Fruit fly (Drosophila melanogaster) whole organism, embryonic: ENCODE data around the gene Lmpt.

Experiments
- CG12071 ChIP-seq: fragments of 200-800 bp; sonication (Bioruptor generic); optimal IDR thresholded peaks from 3 replicates; lab custom pipeline; 2018; ENCODE audit warnings: missing biosample characterization, mild to moderate bottlenecking, missing genetic modification characterization
- CG12391 ChIP-seq: fragments of 200-800 bp; sonication (Bioruptor generic); optimal IDR thresholded peaks from 3 replicates; lab custom pipeline; 2018; ENCODE audit warnings: missing biosample characterization, mild to moderate bottlenecking, missing genetic modification characterization, moderate library complexity
- CG13624 ChIP-seq: fragments of 200-800 bp; sonication (Bioruptor generic); optimal IDR thresholded peaks from 2 replicates; lab custom pipeline; 2016; ENCODE audit warnings: missing biosample characterization, missing genetic modification characterization
- CG14441 ChIP-seq: fragments of 200-800 bp; sonication (Bioruptor generic); IDR thresholded peaks from 2 replicates; pipeline ENCODE4 v1.3.6; 2022; ENCODE audit warnings: missing biosample characterization, missing genetic modification characterization
- CG1529 ChIP-seq: fragments of 200-800 bp; sonication (Bioruptor generic); optimal IDR thresholded peaks from 3 replicates; lab custom pipeline; 2018; ENCODE audit warnings: missing biosample characterization, missing genetic modification characterization
- CG1602 ChIP-seq: fragments of 200-800 bp; sonication (Bioruptor generic); optimal IDR thresholded peaks from 3 replicates; lab custom pipeline; 2016; ENCODE audit warnings: missing biosample characterization, missing genetic modification characterization
- CG1832 ChIP-seq: fragments of 200-800 bp; sonication (Bioruptor generic); optimal IDR thresholded peaks from 2 replicates; lab custom pipeline; 2017; ENCODE audit warnings: missing biosample characterization, mild to moderate bottlenecking, missing genetic modification characterization, inconsistent platforms
- CG2120 ChIP-seq: fragments of 200-800 bp; sonication (Bioruptor generic); optimal IDR thresholded peaks from 3 replicates; lab custom pipeline; 2016; ENCODE audit warnings: missing biosample characterization, missing genetic modification characterization
- CG2889 ChIP-seq: fragments of 200-800 bp; sonication (Bioruptor generic); IDR thresholded peaks from 3 replicates; pipeline ENCODE4 v1.3.6; 2022; ENCODE audit warnings: missing biosample characterization, missing genetic modification characterization
- CG32772 ChIP-seq: fragments of 200-800 bp; sonication (Bioruptor generic); IDR thresholded peaks from 2 replicates; pipeline ENCODE4 v1.3.6; 2022; ENCODE audit warnings: missing biosample characterization, missing genetic modification characterization
- CG34422 ChIP-seq: fragments of 200-800 bp; sonication (Bioruptor generic); IDR thresholded peaks from 3 replicates; pipeline ENCODE4 v1.3.6; 2022; ENCODE audit warnings: missing biosample characterization, missing genetic modification characterization
- CG3847 ChIP-seq: fragments of 200-800 bp; sonication (Bioruptor generic); IDR thresholded peaks from 2 replicates; pipeline ENCODE4 v1.3.6; 2022; ENCODE audit warnings: missing biosample characterization, missing genetic modification characterization
- CG5245 ChIP-seq: fragments of 200-800 bp; sonication (Bioruptor generic); optimal IDR thresholded peaks from 3 replicates; lab custom pipeline; 2016; ENCODE audit warnings: missing biosample characterization, missing genetic modification characterization
- CG6683 ChIP-seq: fragments of 200-800 bp; sonication (Bioruptor generic); optimal IDR thresholded peaks from 2 replicates; lab custom pipeline; 2017; ENCODE audit warnings: missing biosample characterization, mild to moderate bottlenecking, missing genetic modification characterization, missing genetic modification reagents
- CG6791 ChIP-seq: fragments of 200-800 bp; sonication (Bioruptor generic); IDR thresholded peaks from 3 replicates; pipeline ENCODE4 v1.3.6; 2022; ENCODE audit warnings: missing biosample characterization, missing genetic modification characterization; ENCODE audit not compliant: partially characterized antibody
- CG9215 ChIP-seq: fragments of 200-800 bp; sonication (Bioruptor generic); IDR thresholded peaks from 2 replicates; pipeline ENCODE4 v1.3.6; 2022; ENCODE audit warnings: missing biosample characterization, missing genetic modification characterization
- CG9817 ChIP-seq: fragments of 200-800 bp; sonication (Bioruptor generic); optimal IDR thresholded peaks from 2 replicates; lab custom pipeline; 2018; ENCODE audit warnings: missing biosample characterization, mild to moderate bottlenecking, missing genetic modification characterization, moderate library complexity
- Doc3 ChIP-seq: fragments of 200-800 bp; sonication (Bioruptor generic); IDR thresholded peaks from 3 replicates; pipeline ENCODE4 v1.3.6; 2022; ENCODE audit warnings: missing biosample characterization, missing genetic modification characterization; ENCODE audit not compliant: partially characterized antibody
- HLH4C ChIP-seq: fragments of 200-800 bp; sonication (Bioruptor generic); IDR thresholded peaks from 3 replicates; pipeline ENCODE4 v1.3.6; 2022; ENCODE audit warnings: missing biosample characterization, missing genetic modification characterization; ENCODE audit not compliant: partially characterized antibody
- Hr39 ChIP-seq: fragments of >200 bp; optimal IDR thresholded peaks from 2 replicates; lab custom pipeline; 2017
- Lpt ChIP-seq: fragments of >200 bp; optimal IDR thresholded peaks from 2 replicates; lab custom pipeline; 2018; ENCODE audit warnings: missing biosample characterization, missing genetic modification characterization
- Mes4 ChIP-seq: fragments of 200-800 bp; sonication (Bioruptor generic); optimal IDR thresholded peaks from 2 replicates; lab custom pipeline; 2016; ENCODE audit warnings: missing biosample characterization, missing genetic modification characterization
- Nf-YA ChIP-seq: fragments of 200-800 bp; sonication (Bioruptor generic); IDR thresholded peaks from 2 replicates; pipeline ENCODE4 v1.3.6; 2022; ENCODE audit warnings: missing biosample characterization, missing genetic modification characterization
- Sox100B ChIP-seq: fragments of 200-800 bp; sonication (Bioruptor generic); optimal IDR thresholded peaks from 3 replicates; lab custom pipeline; 2018; ENCODE audit warnings: missing biosample characterization, mild to moderate bottlenecking, missing genetic modification characterization
- Trl ChIP-seq, 3 experiments: fragments of >200 bp in 2 of 3; fragments of 200-800 bp in 1 of 3; sonication (Bioruptor generic) in 1 of 3; optimal IDR thresholded peaks; 2 replicates in 1 of 3; 3 replicates in 2 of 3; lab custom pipeline; 2016 to 2017; ENCODE audit warnings: missing biosample characterization in 1 of 3, missing genetic modification characterization in 1 of 3
- Vsx1 ChIP-seq: fragments of 200-800 bp; sonication (Bioruptor generic); optimal IDR thresholded peaks from 2 replicates; lab custom pipeline; 2017; ENCODE audit warnings: missing biosample characterization, mild to moderate bottlenecking, missing genetic modification characterization, missing genetic modification reagents
- Xrp1 ChIP-seq: fragments of 200-800 bp; sonication (Bioruptor generic); IDR thresholded peaks from 2 replicates; pipeline ENCODE4 v1.3.6; 2022; ENCODE audit warnings: missing biosample characterization, missing genetic modification characterization
- chinmo ChIP-seq: fragments of 200-800 bp; sonication (Bioruptor generic); IDR thresholded peaks from 4 replicates; pipeline ENCODE4 v1.3.6; 2022; ENCODE audit warnings: missing biosample characterization, missing genetic modification characterization; ENCODE audit not compliant: partially characterized antibody
- chn ChIP-seq: fragments of 200-800 bp; sonication (Bioruptor generic); optimal IDR thresholded peaks from 2 replicates; lab custom pipeline; 2016; ENCODE audit warnings: missing biosample characterization, missing genetic modification characterization
- en ChIP-seq: fragments of 200-800 bp; sonication (Bioruptor generic); optimal IDR thresholded peaks from 2 replicates; lab custom pipeline; 2016; ENCODE audit warnings: missing biosample characterization, missing genetic modification characterization
- eyg ChIP-seq: fragments of 200-800 bp; sonication (Bioruptor generic); optimal IDR thresholded peaks from 3 replicates; lab custom pipeline; 2016; ENCODE audit warnings: missing biosample characterization, missing genetic modification characterization
- fd64A ChIP-seq: fragments of 200-800 bp; sonication (Bioruptor generic); optimal IDR thresholded peaks from 3 replicates; lab custom pipeline; 2018; ENCODE audit warnings: missing biosample characterization, mild to moderate bottlenecking, missing genetic modification characterization
- grn ChIP-seq: fragments of 200-800 bp; sonication (Bioruptor generic); optimal IDR thresholded peaks from 3 replicates; lab custom pipeline; 2017; ENCODE audit warnings: missing biosample characterization, missing genetic modification characterization
- gro ChIP-seq: fragments of 200-800 bp; sonication (Bioruptor generic); optimal IDR thresholded peaks from 2 replicates; lab custom pipeline; 2016; ENCODE audit warnings: missing biosample characterization, missing genetic modification characterization
- hbn ChIP-seq: fragments of 200-800 bp; sonication (Bioruptor generic); IDR thresholded peaks from 2 replicates; pipeline ENCODE4 v1.3.6; 2022; ENCODE audit warnings: missing biosample characterization, missing genetic modification characterization; ENCODE audit not compliant: partially characterized antibody
- hkb ChIP-seq, 2 experiments: fragments of 200-800 bp in 1 of 2; fragments of >200 bp in 1 of 2; sonication (Bioruptor generic) in 1 of 2; IDR thresholded peaks in 1 of 2; optimal IDR thresholded peaks in 1 of 2; 2 replicates each; pipeline versions ENCODE4 v1.3.6 to Lab custom; 2017 to 2022; ENCODE audit warnings: missing biosample characterization in 1 of 2, missing genetic modification characterization in 1 of 2
- jing ChIP-seq: fragments of 200-800 bp; sonication (Bioruptor generic); optimal IDR thresholded peaks from 2 replicates; lab custom pipeline; 2018; ENCODE audit warnings: missing biosample characterization, mild to moderate bottlenecking, missing genetic modification characterization
- oc ChIP-seq: fragments of 200-800 bp; sonication (Bioruptor generic); optimal IDR thresholded peaks from 2 replicates; lab custom pipeline; 2018; ENCODE audit warnings: missing biosample characterization, mild to moderate bottlenecking, missing genetic modification characterization, moderate library complexity
- otp ChIP-seq: fragments of 200-800 bp; sonication (Bioruptor generic); IDR thresholded peaks from 3 replicates; pipeline ENCODE4, ENCODE4 v1.3.6; 2022; ENCODE audit warnings: missing biosample characterization, missing genetic modification characterization
- prd ChIP-seq, 3 experiments: fragments of >200 bp in 2 of 3; fragments of 200-800 bp in 1 of 3; sonication (Bioruptor generic) in 1 of 3; optimal IDR thresholded peaks in 2 of 3; IDR thresholded peaks in 1 of 3; 2 replicates in 2 of 3; 3 replicates in 1 of 3; pipeline versions ENCODE4 v1.3.6 to Lab custom; 2017 to 2022; ENCODE audit warnings: missing biosample characterization in 1 of 3, missing genetic modification characterization in 1 of 3
- pzg ChIP-seq: fragments of 200-800 bp; sonication (Bioruptor generic); optimal IDR thresholded peaks from 3 replicates; lab custom pipeline; 2018; ENCODE audit warnings: missing biosample characterization, mild to moderate bottlenecking, missing genetic modification characterization, moderate library complexity
- sisA ChIP-seq: fragments of 200-800 bp; sonication (Bioruptor generic); IDR thresholded peaks from 2 replicates; pipeline ENCODE4 v1.3.6; 2022; ENCODE audit warnings: missing biosample characterization, missing genetic modification characterization
- so ChIP-seq: fragments of 200-800 bp; sonication (Bioruptor generic); IDR thresholded peaks from 3 replicates; pipeline ENCODE4 v1.3.6; 2022; ENCODE audit warnings: missing biosample characterization, missing genetic modification characterization
- sqz ChIP-seq: fragments of 200-800 bp; sonication (Bioruptor generic); optimal IDR thresholded peaks from 3 replicates; lab custom pipeline; 2018; ENCODE audit warnings: missing biosample characterization, mild to moderate bottlenecking, missing genetic modification characterization
- stc ChIP-seq: fragments of 200-800 bp; sonication (Bioruptor generic); IDR thresholded peaks from 2 replicates; pipeline ENCODE4 v1.3.6; 2022; ENCODE audit warnings: missing biosample characterization, missing genetic modification characterization
- tio ChIP-seq: fragments of 200-800 bp; sonication (Bioruptor generic); optimal IDR thresholded peaks from 2 replicates; lab custom pipeline; 2017; ENCODE audit warnings: missing biosample characterization, missing genetic modification characterization, inconsistent platforms
- toy ChIP-seq: fragments of 200-800 bp; sonication (Bioruptor generic); IDR thresholded peaks from 2 replicates; pipeline ENCODE4 v1.3.6; 2022; ENCODE audit warnings: missing biosample characterization, missing genetic modification characterization
- usp ChIP-seq: fragments of >200 bp; optimal IDR thresholded peaks from 2 replicates; lab custom pipeline; 2017; ENCODE audit warnings: missing biosample characterization, missing genetic modification characterization

The Lmpt gene

DNA sequence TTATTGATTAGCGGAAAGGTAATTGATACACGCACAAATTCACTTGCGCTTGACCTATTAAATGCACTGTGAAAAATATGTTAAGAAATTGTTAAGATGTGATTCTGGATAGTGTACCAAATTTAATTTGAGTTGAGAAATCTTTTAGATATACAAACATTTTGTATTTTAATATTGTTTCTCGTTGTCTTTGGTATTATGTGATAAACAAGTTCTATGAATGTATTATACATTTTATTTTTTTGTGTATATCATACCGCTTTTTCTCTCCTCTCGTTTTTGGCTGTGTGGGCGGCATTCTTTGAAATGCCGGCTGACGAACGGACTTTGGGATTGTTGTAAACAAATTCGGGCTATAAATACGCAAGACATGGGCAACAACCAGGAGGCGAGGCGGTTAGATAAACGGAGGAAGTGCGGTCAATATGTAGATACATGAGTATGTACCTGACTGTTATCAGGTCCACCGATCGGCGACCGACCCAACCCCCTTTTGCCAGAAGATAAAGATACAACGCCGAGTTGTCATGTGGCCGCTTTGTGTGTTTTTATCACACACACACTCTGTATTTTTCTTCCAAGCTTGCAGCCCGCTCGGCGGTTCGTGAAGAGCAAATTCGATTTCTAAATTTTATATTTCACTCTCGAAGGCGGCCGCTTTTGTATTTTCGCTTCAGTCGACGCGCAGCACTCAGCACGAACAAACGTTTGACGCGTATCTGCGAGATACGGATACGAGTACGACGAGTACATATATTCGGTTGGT, 91.9 kb downstream of the Lmpt start (continued):
- TF ChIP-seq jing (GFP tag; lab: Kevin White, UChicago) (peak; percentile 54), otp (GFP tag; lab: Robert Waterston, UW) (no peak), CG6791 (GFP tag; lab: Robert Waterston, UW) (no peak), CG1602 (peak; percentile 61), eyg (GFP tag; lab: Kevin White, UChicago) (peak; percentile 21), Vsx1 (GFP tag; lab: Kevin White, UChicago) (no peak), Sox100B (GFP tag; lab: Kevin White, UChicago) (peak; percentile 70), CG1832 (GFP tag; lab: Kevin White, UChicago) (no peak), chinmo (peak; percentile 97), prd (optimal IDR thresholded peaks at IDR 0.05; lab: Kevin White, UChicago) (no peak), prd (GFP tag; IDR thresholded peaks at IDR 0.05; lab: Robert Waterston, UW) (peak; percentile 78), CG3847 (peak; percentile 63), usp (GFP tag; lab: Kevin White, UChicago) (no peak), sqz (GFP tag; lab: Kevin White, UChicago) (no peak), Lpt (GFP tag; lab: Kevin White, UChicago) (no peak), CG1529 (GFP tag; lab: Kevin White, UChicago) (peak; percentile 32), toy (no peak), gro (peak; percentile 3), fd64A (no peak), CG13624 (GFP tag; lab: Kevin White, UChicago) (peak; percentile 42), so (GFP tag; lab: Robert Waterston, UW) (peak; percentile 57; the same call in 2 of the 3 replicates), CG6683 (GFP tag; lab: Kevin White, UChicago) (peak; percentile 21), en (GFP tag; lab: Kevin White, UChicago) (no peak), grn (GFP tag; lab: Kevin White, UChicago) (peak; percentile 72), oc (tag; lab: Kevin White, UChicago) (peak; percentile 64), sisA (peak; percentile 65), pzg (GFP tag; lab: Kevin White, UChicago) (no peak), CG14441 (GFP tag; lab: Robert Waterston, UW) (peak; percentile 75), hbn (GFP tag; lab: Robert Waterston, UW) (no peak), CG34422 (GFP tag; lab: Robert Waterston, UW) (peak; percentile 73), HLH4C (no peak), tio (GFP tag; lab: Kevin White, UChicago) (peak; percentile 43), CG12071 (GFP tag; lab: Kevin White, UChicago) (peak; percentile 44), CG2889 (GFP tag; lab: Robert Waterston, UW) (0 out of 3 replicates have a peak, but pooled peaks have one; percentile 37), hkb (optimal IDR thresholded peaks at IDR 0.05; lab: Kevin White, UChicago) (no peak), hkb (GFP tag; IDR thresholded peaks at IDR 0.05; lab: Robert Waterston, UW) (peak; percentile 79), CG9215 (GFP tag; lab: Robert Waterston, UW) (peak; percentile 53), Nf-YA (GFP tag; lab: Robert Waterston, UW) (peak; percentile 57; the same call in 1 of the 2 replicates), CG5245 (GFP tag; lab: Kevin White, UChicago) (peak; percentile 23), CG32772 (GFP tag; lab: Robert Waterston, UW) (peak; percentile 39; the same call in 1 of the 2 replicates), stc (GFP tag; lab: Robert Waterston, UW) (peak; percentile 74), CG12391 (tag; lab: Kevin White, UChicago) (peak; percentile 82), chn (peak; percentile 32), Doc3 (GFP tag; lab: Robert Waterston, UW) (no peak), Xrp1 (GFP tag; lab: Robert Waterston, UW) (peak; percentile 67; the same call in 1 of the 2 replicates), Hr39 (no peak), Trl (optimal IDR thresholded peaks at IDR 0.05; lab: Kevin White, UChicago) (peak in 1 of 2 experiments; percentile 16), Trl (GFP tag; optimal IDR thresholded peaks at IDR 0.05; lab: Kevin White, UChicago) (no peak), Mes4 (GFP tag; lab: Kevin White, UChicago) (peak; percentile 31), CG9817 (tag; lab: Kevin White, UChicago) (peak; percentile 56), CG2120 (GFP tag; lab: Kevin White, UChicago) (peak; percentile 81)
